Worm (Caenorhabditis elegans): ENCODE measurements around the gene T16G12.12.
A peak's percentile ranks its signal among the peaks of the same experiment; 100 is the strongest.

Gene T16G12.12

ce11 chrIII:10059002-10059401 lies 5.6 kb downstream of the T16G12.12 start, which contains the start of gene T16G12.8:
Gene T16G12.8, plus strand, starts transcription at chrIII:10059302.
- TF ChIP-seq med-1 (GFP tag; optimal IDR thresholded peaks at IDR 0.05; ENCODE audit: insufficient read depth): no peak
- no peak for TF ChIP-seq flt-1 (GFP tag; IDR thresholded peaks at IDR 0.05)
- no peak for TF ChIP-seq ztf-23 (GFP tag; IDR thresholded peaks at IDR 0.05)
- no peak for TF ChIP-seq tab-1 (GFP tag; IDR thresholded peaks at IDR 0.05)
- TF ChIP-seq cog-1 (tag; optimal IDR thresholded peaks at IDR 0.05): no peak

- TF ChIP-seq T22C8.4 (GFP tag; IDR thresholded peaks at IDR 0.05) (no peak), ref-1 (GFP tag; conservative IDR thresholded peaks at IDR 0.05) (no peak), flt-1 (GFP tag; IDR thresholded peaks at IDR 0.05) (no peak), cog-1 (tag; optimal IDR thresholded peaks at IDR 0.05) (no peak), tab-1 (GFP tag; IDR thresholded peaks at IDR 0.05) (no peak), med-1 (GFP tag; optimal IDR thresholded peaks at IDR 0.05; ENCODE audit: insufficient read depth) (no peak), ztf-23 (GFP tag; IDR thresholded peaks at IDR 0.05) (no peak), klf-2 (GFP tag; conservative IDR thresholded peaks at IDR 0.05) (no peak), ztf-29 (GFP tag; IDR thresholded peaks at IDR 0.05) (no peak)
Observed at ce11 chrIII:10060573-10060972, 7.2 kb downstream of the T16G12.12 start, which contains the start of gene T16G12.13. Gene T16G12.13, plus strand, starts transcription at chrIII:10060865.

- TF ChIP-seq ref-1 (GFP tag; conservative IDR thresholded peaks at IDR 0.05): no peak
- no peak for TF ChIP-seq klf-2 (GFP tag; conservative IDR thresholded peaks at IDR 0.05)
- TF ChIP-seq ztf-29 (GFP tag; IDR thresholded peaks at IDR 0.05): no peak
- no peak for TF ChIP-seq med-1 (GFP tag; optimal IDR thresholded peaks at IDR 0.05; ENCODE audit: insufficient read depth)
- TF ChIP-seq tab-1 (GFP tag; IDR thresholded peaks at IDR 0.05): no peak
- no peak for TF ChIP-seq ztf-23 (GFP tag; IDR thresholded peaks at IDR 0.05)
- TF ChIP-seq cog-1 (tag; optimal IDR thresholded peaks at IDR 0.05): peak; percentile 37
- TF ChIP-seq T22C8.4 (GFP tag; IDR thresholded peaks at IDR 0.05): peak; percentile 10; the same call in 1 of the 2 replicates
- peak; percentile 71 for TF ChIP-seq flt-1 (GFP tag; IDR thresholded peaks at IDR 0.05)
Observed at ce11 chrIII:10064140-10064539, 10.7 kb downstream of the T16G12.12 start, which contains the start of gene ekl-6. Gene ekl-6, plus strand, starts transcription at chrIII:10064404.

- no peak for TF ChIP-seq klf-2 (GFP tag; conservative IDR thresholded peaks at IDR 0.05)
- TF ChIP-seq med-1 (GFP tag; optimal IDR thresholded peaks at IDR 0.05; ENCODE audit: insufficient read depth): no peak
- TF ChIP-seq ref-1 (GFP tag; conservative IDR thresholded peaks at IDR 0.05): no peak
- no peak for TF ChIP-seq ztf-23 (GFP tag; IDR thresholded peaks at IDR 0.05)
- no peak for TF ChIP-seq cog-1 (tag; optimal IDR thresholded peaks at IDR 0.05)
- TF ChIP-seq tab-1 (GFP tag; IDR thresholded peaks at IDR 0.05): no peak
- TF ChIP-seq ztf-29 (GFP tag; IDR thresholded peaks at IDR 0.05): no peak
Observed at ce11 chrIII:10069278-10069677, 15.9 kb downstream of the T16G12.12 start, which contains the start of gene T16G12.6. Gene T16G12.6, plus strand, starts transcription at chrIII:10069578.

ce11 chrIII:10076042-10076441 lies 22.6 kb downstream of the T16G12.12 start:
- TF ChIP-seq ztf-23 (GFP tag; IDR thresholded peaks at IDR 0.05) (no peak), klf-2 (GFP tag; conservative IDR thresholded peaks at IDR 0.05) (no peak), T22C8.4 (GFP tag; IDR thresholded peaks at IDR 0.05) (no peak), ref-1 (GFP tag; conservative IDR thresholded peaks at IDR 0.05) (no peak), ztf-29 (GFP tag; IDR thresholded peaks at IDR 0.05) (no peak), med-1 (GFP tag; optimal IDR thresholded peaks at IDR 0.05; ENCODE audit: insufficient read depth) (no peak), tab-1 (GFP tag; IDR thresholded peaks at IDR 0.05) (no peak), cog-1 (tag; optimal IDR thresholded peaks at IDR 0.05) (no peak), flt-1 (GFP tag; IDR thresholded peaks at IDR 0.05) (no peak)

ce11 chrIII:10078151-10078550 lies 24.7 kb downstream of the T16G12.12 start, which contains the start of gene T16G12.9:
Gene T16G12.9, minus strand, starts transcription at chrIII:10078251.
- TF ChIP-seq cog-1 (tag; optimal IDR thresholded peaks at IDR 0.05) (no peak), ref-1 (GFP tag; conservative IDR thresholded peaks at IDR 0.05) (no peak), flt-1 (GFP tag; IDR thresholded peaks at IDR 0.05) (no peak), tab-1 (GFP tag; IDR thresholded peaks at IDR 0.05) (no peak), klf-2 (GFP tag; conservative IDR thresholded peaks at IDR 0.05) (no peak), ztf-23 (GFP tag; IDR thresholded peaks at IDR 0.05) (no peak), med-1 (GFP tag; optimal IDR thresholded peaks at IDR 0.05; ENCODE audit: insufficient read depth) (no peak), T22C8.4 (GFP tag; IDR thresholded peaks at IDR 0.05) (no peak)

- no peak for TF ChIP-seq med-1 (GFP tag; optimal IDR thresholded peaks at IDR 0.05; ENCODE audit: insufficient read depth)
- no peak for TF ChIP-seq ztf-29 (GFP tag; IDR thresholded peaks at IDR 0.05)
- TF ChIP-seq ztf-23 (GFP tag; IDR thresholded peaks at IDR 0.05): no peak
- TF ChIP-seq T22C8.4 (GFP tag; IDR thresholded peaks at IDR 0.05): no peak
- TF ChIP-seq klf-2 (GFP tag; conservative IDR thresholded peaks at IDR 0.05): no peak
- TF ChIP-seq cog-1 (tag; optimal IDR thresholded peaks at IDR 0.05): no peak
- TF ChIP-seq ref-1 (GFP tag; conservative IDR thresholded peaks at IDR 0.05): no peak
- no peak for TF ChIP-seq tab-1 (GFP tag; IDR thresholded peaks at IDR 0.05)
- no peak for TF ChIP-seq flt-1 (GFP tag; IDR thresholded peaks at IDR 0.05)
Observed at ce11 chrIII:10078784-10079183, 25.4 kb downstream of the T16G12.12 start.

ce11 chrIII:10083242-10083641 lies 29.8 kb downstream of the T16G12.12 start, which contains the start of gene T16H12.3:
Gene T16H12.3, minus strand, starts transcription at chrIII:10083292.
- no peak for TF ChIP-seq med-1 (GFP tag; optimal IDR thresholded peaks at IDR 0.05; ENCODE audit: insufficient read depth)
- no peak for TF ChIP-seq klf-2 (GFP tag; conservative IDR thresholded peaks at IDR 0.05)

- no peak for TF ChIP-seq med-1 (GFP tag; optimal IDR thresholded peaks at IDR 0.05; ENCODE audit: insufficient read depth)
- no peak for TF ChIP-seq ztf-23 (GFP tag; IDR thresholded peaks at IDR 0.05)
- TF ChIP-seq klf-2 (GFP tag; conservative IDR thresholded peaks at IDR 0.05): no peak
- no peak for TF ChIP-seq tab-1 (GFP tag; IDR thresholded peaks at IDR 0.05)
- TF ChIP-seq ref-1 (GFP tag; conservative IDR thresholded peaks at IDR 0.05): no peak
- TF ChIP-seq T22C8.4 (GFP tag; IDR thresholded peaks at IDR 0.05): no peak
- no peak for TF ChIP-seq flt-1 (GFP tag; IDR thresholded peaks at IDR 0.05)
- no peak for TF ChIP-seq ztf-29 (GFP tag; IDR thresholded peaks at IDR 0.05)
- no peak for TF ChIP-seq cog-1 (tag; optimal IDR thresholded peaks at IDR 0.05)
Observed at ce11 chrIII:10085103-10085502, 31.7 kb downstream of the T16G12.12 start, which contains the start of gene T16H12.13. Gene T16H12.13, plus strand, starts transcription at chrIII:10085403.

ce11 chrIII:10085574-10085973 lies 32.2 kb downstream of the T16G12.12 start:
- TF ChIP-seq T22C8.4 (GFP tag; IDR thresholded peaks at IDR 0.05) (no peak), flt-1 (GFP tag; IDR thresholded peaks at IDR 0.05) (no peak), ztf-23 (GFP tag; IDR thresholded peaks at IDR 0.05) (no peak), cog-1 (tag; optimal IDR thresholded peaks at IDR 0.05) (no peak), ref-1 (GFP tag; conservative IDR thresholded peaks at IDR 0.05) (no peak), med-1 (GFP tag; optimal IDR thresholded peaks at IDR 0.05; ENCODE audit: insufficient read depth) (no peak), ztf-29 (GFP tag; IDR thresholded peaks at IDR 0.05) (no peak), tab-1 (GFP tag; IDR thresholded peaks at IDR 0.05) (no peak), klf-2 (GFP tag; conservative IDR thresholded peaks at IDR 0.05) (no peak)

Measured in whole organism, midembryonic.